Fruit fly (Drosophila melanogaster) whole organism, adult: ENCODE measurements around the gene CG43901.

Experiments
- CG11617 ChIP-seq: fragments of 200-800 bp; sonication (Bioruptor generic); optimal IDR thresholded peaks from 2 replicates; lab custom pipeline; 2017; ENCODE audit warnings: mild to moderate bottlenecking, missing biosample characterization, missing genetic modification reagents, missing genetic modification characterization
- CG12768 ChIP-seq: fragments of 200-800 bp; sonication (Bioruptor generic); optimal IDR thresholded peaks from 2 replicates; lab custom pipeline; 2017; ENCODE audit warnings: missing biosample characterization, missing genetic modification characterization, mild to moderate bottlenecking, moderate library complexity, missing genetic modification reagents
- CG14711 ChIP-seq: fragments of 200-800 bp; sonication (Bioruptor generic); optimal IDR thresholded peaks from 2 replicates; lab custom pipeline; 2018; ENCODE audit warnings: missing biosample characterization, mild to moderate bottlenecking, missing genetic modification characterization, moderate library complexity
- CG1620 ChIP-seq: fragments of 200-800 bp; sonication (Bioruptor generic); optimal IDR thresholded peaks from 2 replicates; lab custom pipeline; 2016; ENCODE audit warnings: missing biosample characterization, missing genetic modification characterization
- CG33017 ChIP-seq: fragments of 200-800 bp; sonication (Bioruptor generic); optimal IDR thresholded peaks from 2 replicates; lab custom pipeline; 2018; ENCODE audit warnings: missing biosample characterization, mild to moderate bottlenecking, missing genetic modification characterization, moderate library complexity
- CG5204 ChIP-seq: fragments of 200-800 bp; sonication (Bioruptor generic); optimal IDR thresholded peaks from 2 replicates; lab custom pipeline; 2016; ENCODE audit warnings: missing biosample characterization, missing genetic modification characterization
- CG7045 ChIP-seq: fragments of 200-800 bp; sonication (Bioruptor generic); optimal IDR thresholded peaks from 2 replicates; lab custom pipeline; 2017; ENCODE audit warnings: missing biosample characterization, mild to moderate bottlenecking, missing genetic modification characterization
- CG7101 ChIP-seq: fragments of 200-800 bp; sonication (Bioruptor generic); optimal IDR thresholded peaks from 2 replicates; lab custom pipeline; 2018; ENCODE audit warnings: missing biosample characterization, mild to moderate bottlenecking, missing genetic modification characterization, moderate library complexity
- Clk ChIP-seq: fragments of 200-800 bp; sonication (Bioruptor generic); optimal IDR thresholded peaks from 2 replicates; lab custom pipeline; 2017; ENCODE audit warnings: missing biosample characterization, missing genetic modification characterization
- Crg-1 ChIP-seq: fragments of 200-800 bp; sonication (Bioruptor generic); optimal IDR thresholded peaks from 2 replicates; lab custom pipeline; 2016; ENCODE audit warnings: missing biosample characterization, missing genetic modification characterization
- Hr96 ChIP-seq: fragments of 200-800 bp; sonication (Bioruptor generic); optimal IDR thresholded peaks from 2 replicates; lab custom pipeline; 2016; ENCODE audit warnings: missing biosample characterization, missing genetic modification characterization
- Mnt ChIP-seq: fragments of 200-800 bp; sonication (Bioruptor generic); optimal IDR thresholded peaks from 2 replicates; lab custom pipeline; 2016; ENCODE audit warnings: missing biosample characterization, mild to moderate bottlenecking, missing genetic modification characterization
- bab1 ChIP-seq: fragments of 200-800 bp; sonication (Bioruptor generic); optimal IDR thresholded peaks from 3 replicates; lab custom pipeline; 2019; ENCODE audit warnings: missing biosample characterization, mild to moderate bottlenecking, missing genetic modification characterization, moderate library complexity
- cic ChIP-seq: fragments of 200-800 bp; sonication (Bioruptor generic); optimal IDR thresholded peaks from 2 replicates; lab custom pipeline; 2017; ENCODE audit warnings: missing biosample characterization, mild to moderate bottlenecking, missing genetic modification characterization, moderate library complexity
- cnc ChIP-seq, 2 experiments: fragments of >200 bp; optimal IDR thresholded peaks; 2 replicates each; lab custom pipeline; 2017
- kay ChIP-seq: fragments of 200-800 bp; sonication (Bioruptor generic); peaks from one replicate; lab custom pipeline; 2016; ENCODE audit warnings: missing biosample characterization, missing genetic modification characterization, borderline replicate concordance
- ovo ChIP-seq: fragments of 200-800 bp; sonication (Bioruptor generic); optimal IDR thresholded peaks from 2 replicates; lab custom pipeline; 2016; ENCODE audit warnings: missing biosample characterization, missing genetic modification characterization
- pad ChIP-seq: fragments of 200-800 bp; sonication (Bioruptor generic); optimal IDR thresholded peaks from 3 replicates; lab custom pipeline; 2017; ENCODE audit warnings: missing biosample characterization, missing genetic modification characterization, mild to moderate bottlenecking, moderate library complexity, missing genetic modification reagents
- tj ChIP-seq: fragments of 200-800 bp; sonication (Bioruptor generic); optimal IDR thresholded peaks from 3 replicates; lab custom pipeline; 2017; ENCODE audit warnings: missing biosample characterization, mild to moderate bottlenecking, missing genetic modification characterization, moderate library complexity
- toe ChIP-seq: fragments of 200-800 bp; sonication (Bioruptor generic); optimal IDR thresholded peaks from 2 replicates; lab custom pipeline; 2016; ENCODE audit warnings: missing biosample characterization, missing genetic modification characterization

The CG43901 gene

dm6 chrX:10929613-10930012 lies 24.0 kb downstream of the CG43901 start:
- TF ChIP-seq Clk (no peak), pad (GFP tag; lab: Kevin White, UChicago) (no peak), Hr96 (no peak), cic (GFP tag; lab: Kevin White, UChicago) (no peak), tj (GFP tag; lab: Kevin White, UChicago) (no peak), CG14711 (tag; lab: Kevin White, UChicago) (peak; percentile 38)

dm6 chrX:10930553-10931092 lies 25.1 kb downstream of the CG43901 start, which contains the start of gene Myo10A:
Gene Myo10A (plus strand): TSS chrX:10930840.
- TF ChIP-seq CG14711 (tag; lab: Kevin White, UChicago) (peak; percentile 50), CG1620 (GFP tag; lab: Kevin White, UChicago) (no peak)

- no peak for TF ChIP-seq Crg-1 (GFP tag; lab: Kevin White, UChicago)
- no peak for TF ChIP-seq CG1620 (GFP tag; lab: Kevin White, UChicago)
- no peak for TF ChIP-seq CG33017 (tag; lab: Kevin White, UChicago)
- no peak for TF ChIP-seq kay (GFP tag; lab: Kevin White, UChicago)
- TF ChIP-seq ovo (GFP tag; lab: Kevin White, UChicago), result no peak
- TF ChIP-seq CG11617 (GFP tag; lab: Kevin White, UChicago), result no peak
- TF ChIP-seq CG5204, result no peak
- TF ChIP-seq tj (GFP tag; lab: Kevin White, UChicago), result no peak
- no peak for TF ChIP-seq CG12768
- no peak for TF ChIP-seq toe
Observed at dm6 chrX:10931250-10931649, 25.7 kb downstream of the CG43901 start.

DNA sequence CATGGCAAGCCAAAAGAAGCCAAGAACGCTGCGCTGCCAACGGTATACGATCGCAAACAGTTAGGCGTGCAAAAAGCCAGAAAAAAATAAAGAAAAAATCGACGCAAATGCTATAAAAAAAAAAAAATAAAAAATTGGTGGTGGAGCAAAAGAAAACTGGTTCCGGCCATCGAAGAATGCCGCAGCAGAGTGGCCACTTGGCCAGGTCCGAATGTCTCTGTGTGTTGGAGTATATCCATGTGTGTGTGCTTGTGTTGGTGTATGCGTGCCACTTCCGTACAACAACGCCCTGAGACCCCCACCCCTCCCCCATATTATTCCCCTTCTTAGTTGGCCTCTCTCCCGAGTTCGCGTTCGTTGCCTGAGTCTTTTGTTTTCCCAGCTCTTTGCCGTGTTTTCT lies 26.7 kb downstream of the CG43901 start:
- no peak for TF ChIP-seq CG33017 (tag; lab: Kevin White, UChicago)

DNA sequence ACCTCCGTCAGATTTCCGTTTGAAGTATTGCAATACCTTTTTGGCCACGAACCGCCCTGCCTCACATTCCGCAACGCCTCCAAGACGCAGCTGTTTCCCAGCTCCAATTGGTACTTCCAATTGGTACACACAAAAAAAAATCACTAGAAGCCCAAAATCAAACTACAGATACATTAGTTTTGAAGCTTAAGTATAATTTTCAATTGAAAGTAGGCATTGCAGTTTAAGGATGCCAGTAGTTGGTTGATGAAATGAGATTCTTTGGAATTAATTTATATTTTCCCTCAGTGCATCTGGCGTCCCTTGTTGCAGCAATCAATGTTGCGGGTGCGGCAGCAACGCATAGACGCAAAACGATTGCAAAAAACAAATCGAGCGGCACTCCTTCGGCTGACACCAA lies 28.2 kb downstream of the CG43901 start:
- TF ChIP-seq CG11617 (GFP tag; lab: Kevin White, UChicago) (no peak), CG7045 (no peak), CG1620 (GFP tag; lab: Kevin White, UChicago) (no peak), cnc (optimal IDR thresholded peaks at IDR 0.05; lab: Kevin White, UChicago) (no peak), toe (no peak), bab1 (GFP tag; lab: Kevin White, UChicago) (no peak), cic (GFP tag; lab: Kevin White, UChicago) (no peak), Mnt (no peak), Clk (no peak), pad (GFP tag; lab: Kevin White, UChicago) (no peak), CG7101 (tag; lab: Kevin White, UChicago) (no peak), ovo (GFP tag; lab: Kevin White, UChicago) (no peak), CG5204 (no peak), Hr96 (no peak), CG14711 (tag; lab: Kevin White, UChicago) (no peak), Crg-1 (GFP tag; lab: Kevin White, UChicago) (no peak), CG33017 (tag; lab: Kevin White, UChicago) (no peak), tj (GFP tag; lab: Kevin White, UChicago) (no peak)

dm6 chrX:10935587-10935986 lies 30.0 kb downstream of the CG43901 start:
- TF ChIP-seq pad (GFP tag; lab: Kevin White, UChicago) (no peak), CG14711 (tag; lab: Kevin White, UChicago) (no peak), Crg-1 (GFP tag; lab: Kevin White, UChicago) (no peak), kay (GFP tag; lab: Kevin White, UChicago) (no peak), CG33017 (tag; lab: Kevin White, UChicago) (no peak), toe (no peak), Hr96 (no peak), bab1 (GFP tag; lab: Kevin White, UChicago) (no peak), CG7045 (no peak), CG11617 (GFP tag; lab: Kevin White, UChicago) (no peak), tj (GFP tag; lab: Kevin White, UChicago) (no peak), Mnt (no peak), ovo (GFP tag; lab: Kevin White, UChicago) (no peak)

dm6 chrX:10936599-10936998 lies 31.0 kb downstream of the CG43901 start:
- TF ChIP-seq CG14711 (tag; lab: Kevin White, UChicago) (no peak), CG12768 (no peak), CG33017 (tag; lab: Kevin White, UChicago) (no peak), Clk (no peak), Crg-1 (GFP tag; lab: Kevin White, UChicago) (no peak), Mnt (no peak), CG11617 (GFP tag; lab: Kevin White, UChicago) (no peak), cic (GFP tag; lab: Kevin White, UChicago) (no peak), CG7045 (no peak), tj (GFP tag; lab: Kevin White, UChicago) (no peak), toe (no peak), kay (GFP tag; lab: Kevin White, UChicago) (no peak), CG7101 (tag; lab: Kevin White, UChicago) (no peak), cnc (optimal IDR thresholded peaks at IDR 0.05; lab: Kevin White, UChicago) (no peak), ovo (GFP tag; lab: Kevin White, UChicago) (no peak), Hr96 (no peak), CG5204 (no peak), CG1620 (GFP tag; lab: Kevin White, UChicago) (no peak), pad (GFP tag; lab: Kevin White, UChicago) (no peak), bab1 (GFP tag; lab: Kevin White, UChicago) (no peak)
